Fruit fly (Drosophila melanogaster): ENCODE data around the gene CG32425.
A peak's percentile ranks its signal among the peaks of the same experiment; 100 is the strongest.

Gene CG32425

dm6 chr3L:20531257-20531656 is 34.1 kb downstream of the CG32425 start:
- no peak for TF ChIP-seq D1 (tag; optimal IDR thresholded peaks at IDR 0.05)
- TF ChIP-seq CG8159 (tag; optimal IDR thresholded peaks at IDR 0.05) = no peak
- no peak for TF ChIP-seq CG32121 (GFP tag; IDR thresholded peaks at IDR 0.05)
- TF ChIP-seq CG34367 (tag; optimal IDR thresholded peaks at IDR 0.05) = no peak

dm6 chr3L:20533409-20533808 is 36.3 kb downstream of the CG32425 start, which contains the start of gene CG13250:
Gene CG13250 (plus strand): TSS chr3L:20533709.
- TF ChIP-seq fd96Ca (GFP tag; IDR thresholded peaks at IDR 0.05) (no peak), gl (tag; optimal IDR thresholded peaks at IDR 0.05) (no peak), CG12605 (GFP tag; IDR thresholded peaks at IDR 0.05) (no peak), CG32121 (GFP tag; IDR thresholded peaks at IDR 0.05) (no peak), Pif1A (GFP tag; optimal IDR thresholded peaks at IDR 0.05) (no peak), CG8159 (tag; optimal IDR thresholded peaks at IDR 0.05) (no peak), Ets98B (GFP tag; IDR thresholded peaks at IDR 0.05) (no peak), CG10348 (GFP tag; IDR thresholded peaks at IDR 0.05) (no peak), D1 (tag; optimal IDR thresholded peaks at IDR 0.05) (no peak), CG17806 (tag; optimal IDR thresholded peaks at IDR 0.05) (no peak), CG9948 (tag; optimal IDR thresholded peaks at IDR 0.05) (no peak), Snoo (tag; optimal IDR thresholded peaks at IDR 0.05) (no peak)

- no peak for TF ChIP-seq Ets98B (GFP tag; IDR thresholded peaks at IDR 0.05)
- no peak for TF ChIP-seq D1 (tag; optimal IDR thresholded peaks at IDR 0.05)
- no peak for TF ChIP-seq gl (tag; optimal IDR thresholded peaks at IDR 0.05)
- no peak for TF ChIP-seq CG15710 (tag; optimal IDR thresholded peaks at IDR 0.05)
- TF ChIP-seq CG4496 (GFP tag; IDR thresholded peaks at IDR 0.05) = no peak
- no peak for TF ChIP-seq CG10348 (GFP tag; IDR thresholded peaks at IDR 0.05)
- TF ChIP-seq Pif1A (GFP tag; optimal IDR thresholded peaks at IDR 0.05) = no peak
- no peak for TF ChIP-seq Snoo (tag; optimal IDR thresholded peaks at IDR 0.05)
- no peak for TF ChIP-seq CG34367 (tag; optimal IDR thresholded peaks at IDR 0.05)
- no peak for TF ChIP-seq CG32121 (GFP tag; IDR thresholded peaks at IDR 0.05)
- no peak for TF ChIP-seq CG8301 (tag; optimal IDR thresholded peaks at IDR 0.05)
- no peak for TF ChIP-seq CG8159 (tag; optimal IDR thresholded peaks at IDR 0.05)
- TF ChIP-seq CG13204 (GFP tag; optimal IDR thresholded peaks at IDR 0.05) = no peak
- TF ChIP-seq EcR (GFP tag; optimal IDR thresholded peaks at IDR 0.05) = no peak
- TF ChIP-seq Pif1B (GFP tag; optimal IDR thresholded peaks at IDR 0.05) = no peak
- no peak for TF ChIP-seq fd96Ca (GFP tag; IDR thresholded peaks at IDR 0.05)
- no peak for TF ChIP-seq CG17806 (tag; optimal IDR thresholded peaks at IDR 0.05)
- no peak for TF ChIP-seq CG14655 (GFP tag; optimal IDR thresholded peaks at IDR 0.05)
- TF ChIP-seq rn (GFP tag; IDR thresholded peaks at IDR 0.05) = no peak
- no peak for TF ChIP-seq CG12605 (GFP tag; IDR thresholded peaks at IDR 0.05)
Observed at dm6 chr3L:20536919-20537318, 39.8 kb downstream of the CG32425 start.

dm6 chr3L:20537655-20538300 is 40.7 kb downstream of the CG32425 start:
- TF ChIP-seq CG14655 (GFP tag; optimal IDR thresholded peaks at IDR 0.05) (peak; percentile 3), CG32121 (GFP tag; IDR thresholded peaks at IDR 0.05) (no peak)

dm6 chr3L:20538458-20538857 is 41.3 kb downstream of the CG32425 start:
- TF ChIP-seq CG32121 (GFP tag; IDR thresholded peaks at IDR 0.05) = 0 out of 2 replicates have a peak, but pooled peaks have one; percentile 18
- TF ChIP-seq CG13204 (GFP tag; optimal IDR thresholded peaks at IDR 0.05) = no peak

dm6 chr3L:20539116-20539990 is 42.2 kb downstream of the CG32425 start:
- TF ChIP-seq CG14655 (GFP tag; optimal IDR thresholded peaks at IDR 0.05) (no peak), fd96Ca (GFP tag; IDR thresholded peaks at IDR 0.05) (no peak), D1 (tag; optimal IDR thresholded peaks at IDR 0.05) (no peak), Ets98B (GFP tag; IDR thresholded peaks at IDR 0.05) (no peak), Pif1B (GFP tag; optimal IDR thresholded peaks at IDR 0.05) (no peak), CG8301 (tag; optimal IDR thresholded peaks at IDR 0.05) (no peak), CG4496 (GFP tag; IDR thresholded peaks at IDR 0.05) (no peak), CG8159 (tag; optimal IDR thresholded peaks at IDR 0.05) (no peak), CG15710 (tag; optimal IDR thresholded peaks at IDR 0.05) (no peak), CG9948 (tag; optimal IDR thresholded peaks at IDR 0.05) (no peak), Snoo (tag; optimal IDR thresholded peaks at IDR 0.05) (no peak), Pif1A (GFP tag; optimal IDR thresholded peaks at IDR 0.05) (no peak), EcR (GFP tag; optimal IDR thresholded peaks at IDR 0.05) (no peak)
